Fruit fly (Drosophila melanogaster) S2 (cell line): Measurements from ENCODE around the gene fkh.

Experiments
- CG8478 ChIP-seq: fragments of >200 bp; optimal IDR thresholded peaks from 2 replicates; lab custom pipeline; 2018
- CTCF ChIP-seq, 2 experiments: fragments of >200 bp; optimal IDR thresholded peaks; 2 replicates each; lab custom pipeline; 2018

- TF ChIP-seq CG8478 (lab: Kevin White, UChicago): no peak
- TF ChIP-seq CTCF (optimal IDR thresholded peaks at IDR 0.05; lab: Kevin White, UChicago): no peak
Measured at dm6 chr3R:28580540-28581095, 4.4 kb downstream of the fkh start.
